Fruit fly (Drosophila melanogaster) whole organism, larva: ENCODE data around the gene CG42759.

ENCODE experiments used
- noc ChIP-seq: fragments of 200-800 bp; sonication (Bioruptor generic); optimal IDR thresholded peaks from 3 replicates; lab custom pipeline; 2019; ENCODE audit warnings: missing biosample characterization, mild to moderate bottlenecking, missing genetic modification characterization, moderate library complexity

Gene CG42759

DNA sequence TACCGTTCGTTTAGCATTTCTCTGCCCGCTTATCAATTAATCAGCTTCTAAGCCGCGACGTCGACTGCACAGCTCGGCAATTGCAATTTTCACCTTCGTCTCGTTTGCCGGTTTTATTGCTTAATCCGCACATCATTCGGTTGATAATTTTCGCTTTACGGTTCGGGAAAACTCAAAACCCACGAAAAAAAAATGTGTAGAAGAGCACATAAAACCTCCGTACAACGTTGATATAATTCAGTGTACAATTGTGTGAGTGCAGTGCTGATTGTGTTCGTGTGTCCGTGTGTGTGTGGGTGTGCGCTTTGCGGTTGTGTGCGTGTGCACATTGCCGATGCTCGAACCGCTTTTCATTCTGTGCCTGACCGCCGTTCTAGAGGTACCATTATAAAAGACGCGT is 30.7 kb upstream of the CG42759 start, which contains the start of gene CAH7:
TSS of gene CAH7 (plus strand) at position 43 of the 400 bp plus-strand sequence.
- no peak for TF ChIP-seq noc (tag; lab: Kevin White, UChicago)

DNA sequence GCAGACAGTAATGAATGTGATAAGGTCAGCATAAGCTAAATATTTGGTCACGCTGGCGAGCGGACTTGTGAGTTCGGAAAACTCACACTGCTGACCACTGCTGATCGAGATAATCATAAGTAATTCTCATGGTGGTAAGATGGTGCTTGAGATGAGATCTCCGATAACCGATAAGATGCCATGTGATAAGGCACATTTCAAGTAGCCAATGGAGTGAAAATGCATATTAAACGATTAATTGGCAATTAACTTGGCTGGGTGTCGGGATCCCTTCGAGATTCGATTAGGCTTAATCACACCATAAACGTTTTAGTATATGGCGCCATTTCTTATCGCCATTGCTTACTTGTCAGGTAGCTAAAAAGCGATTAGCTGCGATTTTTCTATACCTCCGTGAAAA is 29.1 kb upstream of the CG42759 start:
- no peak for TF ChIP-seq noc (tag; lab: Kevin White, UChicago)

DNA sequence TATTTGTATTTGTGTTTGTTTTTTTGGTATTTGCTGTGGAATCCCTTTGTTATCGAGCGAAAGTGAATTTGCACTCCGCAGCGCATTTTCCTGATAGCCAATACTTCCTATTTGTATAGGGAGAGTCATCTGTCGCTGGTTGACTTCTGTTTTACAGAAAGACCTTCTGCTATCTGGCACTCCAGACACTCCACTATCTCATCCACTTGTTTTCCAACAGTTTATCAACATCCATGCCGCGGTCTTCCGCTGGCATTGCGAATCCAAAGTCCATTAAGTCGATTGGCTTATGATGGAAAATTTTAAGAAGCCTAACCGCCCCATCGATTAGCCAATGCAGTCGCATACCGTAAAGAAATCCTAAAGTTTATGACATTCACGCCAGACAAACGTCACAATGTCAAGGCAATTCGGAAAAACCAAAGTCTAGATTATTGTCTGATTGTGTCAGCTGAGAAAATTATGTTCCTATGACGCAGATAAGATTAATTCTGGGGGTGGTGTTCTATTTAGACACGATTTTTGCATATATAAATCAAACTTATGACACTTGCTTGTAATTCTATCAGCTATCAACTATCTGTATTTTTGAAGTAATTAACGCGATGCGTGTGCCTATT is 27.8 kb upstream of the CG42759 start:
- peak; percentile 55 for TF ChIP-seq noc (tag; lab: Kevin White, UChicago)

DNA sequence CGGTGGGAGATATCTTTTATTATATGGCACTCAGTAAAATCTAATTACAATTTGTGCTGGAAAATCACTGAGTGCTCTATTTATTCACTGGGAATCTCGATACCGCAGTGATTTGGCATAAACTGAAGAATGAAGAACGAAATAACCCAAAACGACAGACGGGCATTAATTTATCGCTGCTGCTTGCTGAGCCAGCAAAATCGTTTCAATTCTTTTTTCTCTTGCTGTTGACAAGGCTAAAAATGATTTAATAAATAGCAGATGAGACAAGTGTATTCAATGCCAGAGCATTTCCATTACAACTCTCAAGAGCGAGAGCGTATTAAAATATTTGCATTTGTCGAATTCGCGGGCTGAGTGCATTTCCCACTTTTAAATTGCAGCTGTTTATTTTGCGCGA is 27.1 kb upstream of the CG42759 start:
- no peak for TF ChIP-seq noc (tag; lab: Kevin White, UChicago)

DNA sequence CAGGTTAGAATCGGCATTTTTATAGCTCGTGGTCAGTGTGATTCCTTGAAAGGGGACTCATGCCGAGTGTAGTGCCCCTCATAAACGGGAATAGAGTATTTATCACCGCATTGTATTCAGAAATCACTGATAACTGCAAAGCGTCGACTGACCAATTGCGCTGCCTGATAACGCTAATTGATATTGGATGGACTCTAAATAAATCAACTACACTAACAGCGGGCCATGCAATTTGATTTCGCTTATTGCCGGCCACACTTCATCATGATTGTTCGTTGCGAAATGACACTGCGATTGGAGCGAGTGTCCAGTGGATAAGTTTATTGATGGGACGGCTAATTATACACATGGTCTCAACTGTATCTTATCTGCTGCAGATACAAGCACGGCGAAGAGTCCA is 23.3 kb upstream of the CG42759 start:
- peak; percentile 87 for TF ChIP-seq noc (tag; lab: Kevin White, UChicago)

DNA sequence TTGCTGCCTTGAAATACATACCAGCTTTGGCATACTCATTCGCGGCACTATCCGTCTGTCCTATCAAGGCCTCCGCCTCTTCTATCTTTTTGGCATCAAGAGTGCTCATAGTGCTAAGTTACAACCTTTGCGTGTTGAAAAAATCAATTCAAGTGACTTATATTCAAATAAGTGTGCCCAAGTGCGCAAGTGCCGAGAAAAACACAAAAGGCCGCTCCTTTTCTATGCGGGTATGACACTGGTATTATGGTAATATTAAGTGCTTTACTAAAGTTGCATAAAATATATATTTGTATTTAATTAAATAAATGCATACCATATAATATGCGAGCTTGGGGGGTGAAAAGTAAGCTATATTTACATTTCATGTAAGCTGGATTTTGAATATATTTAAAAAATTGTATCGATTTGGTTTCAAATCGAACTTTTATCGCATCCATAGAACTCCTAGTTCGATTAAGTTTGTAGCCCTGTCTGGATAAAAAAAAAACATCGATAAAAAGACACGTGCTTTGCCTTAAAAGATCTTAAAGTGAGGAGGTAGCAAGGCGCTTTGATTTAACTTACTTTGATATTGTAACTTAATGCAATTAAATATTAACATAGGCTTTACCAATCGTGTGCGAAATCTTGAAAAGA is 21.5 kb upstream of the CG42759 start, which contains the start of the genes gammaSnap2 and ATPsynepsilonL:
TSS of gene gammaSnap2 (minus strand) at position 135 of the 639 bp plus-strand sequence.
TSS of gene ATPsynepsilonL (plus strand) at position 508 of the 639 bp plus-strand sequence.
- TF ChIP-seq noc (tag; lab: Kevin White, UChicago), result no peak

DNA sequence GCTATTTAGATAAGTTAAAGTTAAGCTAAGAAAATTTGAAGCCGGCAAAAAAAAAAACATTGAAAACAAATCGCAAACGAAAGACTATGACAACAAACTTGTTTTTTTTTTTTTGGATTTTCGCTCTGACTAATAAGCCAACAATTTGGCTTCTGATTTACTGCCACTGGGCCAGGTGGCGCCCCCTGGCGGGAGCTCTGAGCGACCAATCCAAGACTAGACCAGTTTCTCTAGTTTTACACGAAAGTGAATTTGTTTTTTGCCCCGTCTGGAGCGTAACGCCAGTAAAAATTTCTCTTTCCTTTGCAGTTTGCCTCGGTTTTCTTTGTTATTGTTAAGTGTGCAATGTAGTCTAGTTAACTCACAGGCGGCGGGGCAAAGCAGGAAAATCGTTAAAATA is 18.1 kb upstream of the CG42759 start:
- TF ChIP-seq noc (tag; lab: Kevin White, UChicago), result no peak

DNA sequence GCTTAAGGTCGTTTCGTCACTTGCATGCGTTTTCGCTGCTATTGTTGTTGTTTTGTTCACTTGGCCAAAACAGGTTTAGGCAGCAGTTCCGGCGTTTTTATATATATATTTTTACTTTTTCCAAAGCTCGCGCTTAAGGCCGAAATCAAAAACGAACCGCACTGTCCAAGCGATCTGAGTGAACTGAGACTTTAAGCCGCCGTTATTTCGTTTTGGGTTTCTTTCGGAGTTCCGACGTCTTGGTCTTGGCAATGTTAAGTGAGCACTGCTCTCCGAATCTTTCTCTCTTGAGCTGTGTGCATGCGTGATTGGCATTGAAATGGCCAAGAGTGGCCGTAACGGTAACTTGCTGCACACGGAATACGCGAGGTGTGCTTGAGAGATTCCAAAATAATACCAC is 17.4 kb upstream of the CG42759 start, which contains the start of gene knk:
TSS of gene knk (minus strand) at position 188 of the 400 bp plus-strand sequence.
- TF ChIP-seq noc (tag; lab: Kevin White, UChicago), result no peak

DNA sequence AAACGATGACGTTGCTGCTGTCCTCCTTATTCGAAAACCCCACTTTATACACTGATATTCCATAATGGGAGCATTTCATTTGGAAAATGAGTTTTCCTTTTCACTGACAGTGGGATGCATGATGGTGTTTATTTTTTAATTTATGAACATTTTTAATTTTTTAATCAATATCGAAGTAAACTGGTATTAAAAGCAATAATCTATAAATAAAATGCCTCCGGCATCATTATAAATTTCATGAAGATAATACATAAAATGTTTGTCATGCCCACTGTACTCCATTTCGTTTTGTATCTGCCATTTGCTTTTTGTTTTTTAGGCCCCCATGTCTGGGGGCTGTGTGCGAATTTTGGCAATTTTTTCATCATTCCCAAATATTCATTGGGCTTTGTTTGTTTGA is 12.8 kb upstream of the CG42759 start:
- TF ChIP-seq noc (tag; lab: Kevin White, UChicago), result peak; percentile 72

DNA sequence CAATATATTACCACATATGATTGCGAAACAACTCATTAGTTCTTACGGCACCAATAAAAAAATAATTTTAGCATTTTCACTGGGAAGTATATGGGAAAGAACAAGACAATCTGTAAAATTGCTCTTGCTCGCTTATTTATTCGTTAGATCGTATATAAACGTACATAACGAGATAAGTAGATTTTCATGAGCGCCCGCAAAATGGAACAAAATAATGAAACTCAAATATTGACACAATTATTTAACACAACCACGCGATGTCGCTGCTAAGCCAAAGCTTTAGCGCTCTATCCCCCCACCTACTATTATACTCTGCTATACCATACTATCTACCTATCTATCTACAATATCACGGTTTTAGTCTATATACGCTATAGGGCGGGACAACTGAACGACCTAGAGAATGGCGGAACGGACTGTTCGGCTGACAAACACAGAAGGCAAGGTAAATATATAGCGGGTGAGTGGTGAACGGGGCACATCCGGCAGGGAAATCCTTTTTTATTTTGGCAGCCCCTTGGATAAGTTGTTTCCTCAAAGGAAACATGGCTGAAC is 11.8 kb upstream of the CG42759 start:
- TF ChIP-seq noc (tag; lab: Kevin White, UChicago), result no peak

DNA sequence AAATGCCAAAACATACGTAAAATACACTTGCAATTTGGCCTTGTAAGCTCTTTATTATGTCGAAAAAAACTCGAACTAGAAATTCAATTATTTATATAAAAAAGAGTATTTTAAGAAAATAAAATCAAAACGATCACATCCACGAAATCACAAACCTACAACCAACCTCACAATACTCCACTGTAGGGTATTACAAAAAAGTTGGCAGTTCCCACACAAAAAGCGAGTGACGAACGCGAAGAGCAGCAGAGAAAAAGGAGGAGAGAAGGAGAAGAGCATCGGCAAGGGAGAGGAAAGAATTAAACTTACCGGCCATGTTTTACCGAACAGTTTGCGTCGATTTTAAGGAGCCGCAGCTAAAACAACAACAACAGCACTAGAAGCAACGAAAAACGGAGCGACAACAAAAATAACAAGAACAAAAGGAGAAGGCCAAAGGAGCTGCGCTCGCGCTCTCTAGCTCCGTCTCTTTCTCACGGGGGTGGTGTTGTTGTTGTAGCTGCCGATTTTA is 9.9 kb upstream of the CG42759 start:
- TF ChIP-seq noc (tag; lab: Kevin White, UChicago), result peak; percentile 22

DNA sequence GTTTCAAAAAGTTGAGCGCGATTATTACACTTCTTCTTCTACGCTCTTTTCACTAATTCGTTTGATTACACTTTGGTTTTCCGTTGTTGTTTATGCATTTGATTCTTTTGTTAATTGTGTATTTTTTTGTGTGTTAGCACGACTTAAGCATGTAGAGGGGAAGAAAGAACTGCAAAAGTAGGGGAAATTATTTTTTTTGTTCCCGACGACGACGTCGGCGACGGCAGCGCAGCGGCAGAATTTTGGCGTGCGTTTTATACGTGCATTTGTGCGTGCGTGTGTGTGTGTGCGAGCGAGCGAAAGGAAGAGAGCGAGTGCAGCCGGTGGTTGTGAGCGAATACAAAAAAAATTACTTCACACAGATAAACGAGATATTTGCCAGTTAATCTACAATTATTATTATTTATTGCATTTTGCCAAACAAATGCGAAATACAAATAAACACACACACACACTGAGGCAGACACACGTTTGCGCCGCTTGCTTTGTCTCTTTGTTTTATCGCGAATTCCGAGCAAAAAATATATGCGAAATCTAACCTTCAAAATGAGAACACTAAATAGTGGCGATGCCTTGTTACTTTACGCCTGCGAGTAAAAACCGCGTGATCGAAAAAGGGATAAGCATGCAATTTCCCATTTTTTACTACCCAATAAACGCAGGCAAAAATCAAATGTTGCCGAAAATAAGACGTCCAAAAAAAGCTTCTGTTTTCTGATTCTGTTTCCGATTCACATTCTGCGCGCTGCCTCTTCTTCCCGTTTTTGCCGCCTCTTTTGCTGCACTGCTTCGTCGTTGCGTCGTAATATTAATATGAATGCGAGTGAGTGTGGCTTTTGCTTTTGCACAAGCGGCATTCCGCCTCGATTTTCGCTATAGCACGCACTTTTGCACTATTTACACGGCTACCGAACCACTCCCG is 9.2 kb upstream of the CG42759 start:
- no peak for TF ChIP-seq noc (tag; lab: Kevin White, UChicago)

DNA sequence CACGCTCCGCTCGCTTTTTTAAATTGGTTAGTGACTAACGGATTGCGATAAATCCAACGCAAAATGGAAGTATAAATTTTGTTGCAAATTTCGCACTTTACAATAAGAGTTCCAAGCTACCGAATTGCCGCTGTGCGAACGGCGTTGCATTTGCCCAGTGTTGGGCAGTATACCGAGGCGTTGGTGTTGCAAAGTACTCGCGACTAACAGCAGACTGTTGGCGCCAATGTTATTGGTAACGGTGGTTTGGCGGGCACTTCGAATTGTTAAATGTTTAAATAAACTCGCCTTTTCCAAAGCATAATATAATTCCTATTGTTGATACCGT is 8.6 kb upstream of the CG42759 start:
- peak; percentile 38 for TF ChIP-seq noc (tag; lab: Kevin White, UChicago)

DNA sequence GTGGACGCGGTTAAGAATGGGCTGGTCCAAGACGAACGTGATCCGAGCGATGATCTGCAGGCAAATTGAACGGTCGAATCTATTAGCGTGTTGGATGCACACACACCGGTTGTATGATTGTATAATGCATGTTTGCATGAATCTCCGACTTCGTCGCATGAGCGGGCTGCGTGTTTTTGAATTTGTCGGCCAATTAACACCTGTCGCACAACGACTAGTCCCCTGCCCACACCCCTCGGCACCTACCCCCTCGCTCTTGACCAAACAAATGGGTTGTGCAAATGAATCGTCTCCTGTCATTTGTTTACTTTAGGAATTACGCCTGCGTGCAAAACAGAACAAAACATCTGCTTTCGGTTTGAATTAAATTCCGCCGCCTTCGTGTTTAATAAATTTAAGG is 7.9 kb upstream of the CG42759 start:
- no peak for TF ChIP-seq noc (tag; lab: Kevin White, UChicago)

DNA sequence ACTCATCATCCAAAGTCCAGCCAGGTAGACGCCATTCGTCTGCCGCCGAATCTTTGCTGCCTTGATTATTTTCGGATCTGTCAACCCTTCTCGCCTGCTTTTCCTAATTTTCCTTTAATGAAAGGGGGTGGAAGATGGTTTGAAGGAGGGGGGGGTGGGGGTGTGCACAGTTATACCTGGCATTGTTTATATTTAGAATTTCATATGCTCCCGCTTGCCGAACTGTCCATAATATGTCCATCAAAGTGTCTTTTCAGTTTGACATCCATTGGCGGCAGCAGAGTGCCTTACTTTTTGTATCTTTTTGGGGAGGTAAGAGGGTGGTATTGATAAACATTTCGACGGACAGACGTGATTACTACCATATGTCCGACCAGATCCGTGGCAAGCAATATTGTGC is 5.1 kb upstream of the CG42759 start:
- TF ChIP-seq noc (tag; lab: Kevin White, UChicago), result no peak
